Worm (Caenorhabditis elegans) whole organism, early embryonic: Measurements from ENCODE around the gene R05G6.10.

Source experiments
- B0310.2 ChIP-seq: sonication (generic microtip); optimal IDR thresholded peaks from 2 replicates; lab custom pipeline; 2016; ENCODE audit warnings: mild to moderate bottlenecking, missing genetic modification characterization, missing compliant biosample characterization
- ama-1 ChIP-seq: fragments of 150-350 bp; optimal IDR thresholded peaks from 2 replicates; lab custom pipeline; 2014
- ceh-13 ChIP-seq: fragments of 200-800 bp; sonication (Bioruptor generic); optimal IDR thresholded peaks from 2 replicates; lab custom pipeline; 2018; ENCODE audit warnings: mild to moderate bottlenecking, missing genetic modification characterization, missing compliant biosample characterization
- ets-7 ChIP-seq: sonication (generic microtip); optimal IDR thresholded peaks from 2 replicates; lab custom pipeline; 2016; ENCODE audit warnings: missing genotype, missing genetic modification characterization, missing compliant biosample characterization
- flt-1 ChIP-seq: fragments of 200-800 bp; sonication (Bioruptor generic); IDR thresholded peaks from 2 replicates; pipeline ENCODE4 v1.3.6; 2022; ENCODE audit warnings: missing genetic modification characterization, missing compliant biosample characterization
- hmbx-1 ChIP-seq: sonication (generic microtip); optimal IDR thresholded peaks from 2 replicates; lab custom pipeline; 2016; ENCODE audit warnings: mild to moderate bottlenecking, missing genetic modification characterization, missing compliant biosample characterization
- hnd-1 ChIP-seq: sonication (generic microtip); optimal IDR thresholded peaks from 2 replicates; lab custom pipeline; 2016; ENCODE audit warnings: missing genetic modification characterization, missing compliant biosample characterization
- pes-1 ChIP-seq: fragments of 200-800 bp; sonication (Bioruptor generic); IDR thresholded peaks from 2 replicates; pipeline ENCODE4 v1.3.6; 2022; ENCODE audit warnings: missing genetic modification reagents, missing genetic modification characterization, missing compliant biosample characterization
- scrt-1 ChIP-seq: fragments of 200-800 bp; sonication (Bioruptor generic); IDR thresholded peaks from 2 replicates; pipeline ENCODE4 v1.3.6; 2022; ENCODE audit warnings: missing genetic modification characterization, missing compliant biosample characterization
- tbx-11 ChIP-seq: fragments of 200-800 bp; sonication (Bioruptor generic); IDR thresholded peaks from 2 replicates; pipeline ENCODE4 v1.3.6; 2022; ENCODE audit warnings: missing genetic modification characterization, missing compliant biosample characterization
- tra-4 ChIP-seq: sonication (generic microtip); optimal IDR thresholded peaks from 2 replicates; lab custom pipeline; 2017; ENCODE audit warnings: missing genetic modification characterization, missing compliant biosample characterization

ce11 chrIV:7556265-7556866 lies 14.0 kb upstream of the R05G6.10 start, which contains the start of the genes F49E8.7, F49E8.8 and nprl-2:
- TF ChIP-seq ama-1 (no peak), scrt-1 (GFP tag; lab: Robert Waterston, UW) (no peak), ceh-13 (GFP tag; lab: Kevin White, UChicago) (no peak), tbx-11 (no peak), hmbx-1 (tag; lab: Kevin White, UChicago) (no peak), B0310.2 (no peak), tra-4 (no peak), hnd-1 (tag; lab: Kevin White, UChicago) (no peak), flt-1 (GFP tag; lab: Robert Waterston, UW) (no peak), pes-1 (no peak), ets-7 (tag; lab: Kevin White, UChicago) (no peak)
